Worm (Caenorhabditis elegans) whole organism, early embryonic: ENCODE measurements around the gene otub-3.

ENCODE experiments used
- aly-1 ChIP-seq: sonication (generic microtip); optimal IDR thresholded peaks from 2 replicates; lab custom pipeline; 2016; ENCODE audit warnings: missing genetic modification characterization, missing compliant biosample characterization
- ama-1 ChIP-seq: fragments of 150-350 bp; optimal IDR thresholded peaks from 2 replicates; lab custom pipeline; 2014
- hmbx-1 ChIP-seq: sonication (generic microtip); optimal IDR thresholded peaks from 2 replicates; lab custom pipeline; 2016; ENCODE audit warnings: mild to moderate bottlenecking, missing genetic modification characterization, missing compliant biosample characterization
- sea-1 ChIP-seq: fragments of 200-800 bp; sonication (Bioruptor generic); conservative IDR thresholded peaks from 2 replicates; pipeline ENCODE4 v1.3.6; 2022; ENCODE audit warnings: missing genetic modification characterization, missing compliant biosample characterization
- tbx-37 ChIP-seq: fragments of 200-800 bp; sonication (Bioruptor generic); conservative IDR thresholded peaks from 2 replicates; pipeline ENCODE4 v1.3.6; 2022; ENCODE audit warnings: missing genetic modification reagents, missing genetic modification characterization, missing compliant biosample characterization
- tra-4 ChIP-seq: sonication (generic microtip); optimal IDR thresholded peaks from 2 replicates; lab custom pipeline; 2017; ENCODE audit warnings: missing genetic modification characterization, missing compliant biosample characterization

ce11 chrIV:8743654-8744332 lies 15.8 kb downstream of the otub-3 start, which contains the start of gene F21D5.7:
- TF ChIP-seq hmbx-1 (tag; lab: Kevin White, UChicago) (no peak), ama-1 (no peak), tra-4 (tag; lab: Kevin White, UChicago) (no peak), sea-1 (GFP tag; lab: Robert Waterston, UW) (no peak), tbx-37 (GFP tag; lab: Robert Waterston, UW) (no peak), aly-1 (tag; lab: Kevin White, UChicago) (no peak)
